Fruit fly (Drosophila melanogaster) whole organism, embryonic: ENCODE results near the gene CG3604.

ENCODE experiments used
- CG7556 ChIP-seq: fragments of 200-800 bp; sonication (Bioruptor generic); optimal IDR thresholded peaks from 2 replicates; lab custom pipeline; 2017; ENCODE audit warnings: missing biosample characterization, mild to moderate bottlenecking, missing genetic modification characterization
- Fer2 ChIP-seq: fragments of 200-800 bp; sonication (Bioruptor generic); optimal IDR thresholded peaks from 2 replicates; lab custom pipeline; 2018; ENCODE audit warnings: missing biosample characterization, mild to moderate bottlenecking, missing genetic modification characterization, moderate library complexity
- Usf ChIP-seq: fragments of 200-800 bp; sonication (Bioruptor generic); optimal IDR thresholded peaks from 2 replicates; lab custom pipeline; 2017; ENCODE audit warnings: missing genotype, missing biosample characterization, missing genetic modification characterization

- no peak for TF ChIP-seq Usf (GFP tag; lab: Kevin White, UChicago)
- TF ChIP-seq Fer2: no peak
- TF ChIP-seq CG7556 (GFP tag; lab: Kevin White, UChicago): no peak
Observed at dm6 chr2L:3668451-3668850, 29.2 kb downstream of the CG3604 start, which contains the start of gene Sfp24Ba.
